Worm (Caenorhabditis elegans) whole organism, L1 larva: ENCODE data around the gene fipr-8.

Experiments used
- C04F5.9 ChIP-seq: sonication (generic microtip); optimal IDR thresholded peaks from 2 replicates; lab custom pipeline; 2016; ENCODE audit warnings: missing genetic modification characterization, missing compliant biosample characterization
- C16A3.4 ChIP-seq: fragments of 150-350 bp; optimal IDR thresholded peaks from 2 replicates; lab custom pipeline; 2014; ENCODE audit warnings: missing biosample characterization, missing genetic modification characterization
- C34B4.2 ChIP-seq: sonication (generic microtip); optimal IDR thresholded peaks from 2 replicates; lab custom pipeline; 2017; ENCODE audit warnings: mild to moderate bottlenecking, missing genetic modification characterization, missing compliant biosample characterization
- alr-1 ChIP-seq: fragments of 200-800 bp; sonication (Bioruptor generic); optimal IDR thresholded peaks from 2 replicates; lab custom pipeline; 2018; ENCODE audit warnings: borderline replicate concordance, mild to moderate bottlenecking, missing genetic modification characterization, missing compliant biosample characterization
- blmp-1 ChIP-seq: fragments of 150-350 bp; optimal IDR thresholded peaks from 2 replicates; lab custom pipeline; 2014; ENCODE audit warnings: missing biosample characterization, missing genetic modification characterization
- ceh-8 ChIP-seq: fragments of 200-800 bp; sonication (Bioruptor generic); optimal IDR thresholded peaks from 2 replicates; lab custom pipeline; 2018; ENCODE audit warnings: mild to moderate bottlenecking, missing genetic modification characterization, moderate library complexity, missing compliant biosample characterization
- ceh-82 ChIP-seq, 3 experiments: fragments of 150-350 bp in 1 of 3; sonication (generic microtip) in 2 of 3; optimal IDR thresholded peaks; 2 replicates each; lab custom pipeline; 2014 to 2017; ENCODE audit warnings: missing biosample characterization in 3 of 3, missing genetic modification characterization in 3 of 3
- ces-1 ChIP-seq: fragments of 150-350 bp; optimal IDR thresholded peaks from 2 replicates; lab custom pipeline; 2014; ENCODE audit warnings: missing biosample characterization, missing genetic modification reagents, missing genetic modification characterization
- dpl-1 ChIP-seq, 3 experiments: fragments of 150-350 bp in 2 of 3; sonication (generic microtip) in 1 of 3; optimal IDR thresholded peaks; 2 replicates each; lab custom pipeline; 2014 to 2017; ENCODE audit warnings: missing biosample characterization in 3 of 3, missing genetic modification characterization in 3 of 3, missing genetic modification reagents in 3 of 3
- efl-1 ChIP-seq, 4 experiments: fragments of 150-350 bp; optimal IDR thresholded peaks in 3 of 4; peaks in 1 of 4; 1 replicate in 1 of 4; 2 replicates in 3 of 4; lab custom pipeline; 2014; ENCODE audit warnings: missing biosample characterization in 2 of 4, missing genetic modification characterization in 2 of 4, missing genetic modification reagents in 2 of 4
- efl-3 ChIP-seq: fragments of 200-800 bp; sonication (Bioruptor generic); optimal IDR thresholded peaks from 2 replicates; lab custom pipeline; 2018; ENCODE audit warnings: mild to moderate bottlenecking, missing genetic modification characterization, missing compliant biosample characterization
- egl-13 ChIP-seq: sonication (generic microtip); optimal IDR thresholded peaks from 2 replicates; lab custom pipeline; 2016; ENCODE audit warnings: missing genotype, missing genetic modification reagents, missing genetic modification characterization, missing compliant biosample characterization
- egl-27 ChIP-seq, 2 experiments: fragments of 150-350 bp in 1 of 2; sonication (generic microtip); optimal IDR thresholded peaks; 3 replicates each; lab custom pipeline; 2017 to 2018; ENCODE audit warnings: missing biosample characterization in 2 of 2, missing genetic modification characterization in 2 of 2, missing genetic modification reagents in 2 of 2
- ets-5 ChIP-seq: fragments of 200-800 bp; sonication (Bioruptor generic); IDR thresholded peaks from 2 replicates; pipeline ENCODE4 v1.3.6; 2022; ENCODE audit warnings: missing genetic modification characterization, missing compliant biosample characterization
- fkh-10 ChIP-seq: sonication (generic microtip); optimal IDR thresholded peaks from 2 replicates; lab custom pipeline; 2017; ENCODE audit warnings: missing biosample characterization, missing genetic modification reagents, missing genetic modification characterization
- fkh-4 ChIP-seq: sonication (generic microtip); optimal IDR thresholded peaks from 2 replicates; lab custom pipeline; 2016; ENCODE audit warnings: missing compliant biosample characterization, missing genetic modification characterization, borderline replicate concordance
- fkh-8 ChIP-seq: sonication (generic microtip); optimal IDR thresholded peaks from 2 replicates; lab custom pipeline; 2016; ENCODE audit warnings: mild to moderate bottlenecking, missing genetic modification characterization, missing compliant biosample characterization
- hpl-2 ChIP-seq: fragments of 150-350 bp; optimal IDR thresholded peaks from 2 replicates; lab custom pipeline; 2014; ENCODE audit warnings: missing biosample characterization, missing genetic modification reagents, missing genetic modification characterization
- irx-1 ChIP-seq: sonication (generic microtip); optimal IDR thresholded peaks from 2 replicates; lab custom pipeline; 2016; ENCODE audit warnings: missing genetic modification characterization, missing compliant biosample characterization
- isw-1 ChIP-seq: fragments of 200-800 bp; sonication (Bioruptor generic); IDR thresholded peaks from 2 replicates; pipeline ENCODE4 v1.3.6; 2022; ENCODE audit warnings: missing genetic modification characterization, missing compliant biosample characterization
- jun-1 ChIP-seq: fragments of 150-350 bp; optimal IDR thresholded peaks from 2 replicates; lab custom pipeline; 2014; ENCODE audit warnings: missing biosample characterization, missing genetic modification reagents, missing genetic modification characterization
- lin-14 ChIP-seq: fragments of 200-800 bp; sonication (Bioruptor generic); optimal IDR thresholded peaks from 2 replicates; lab custom pipeline; 2018; ENCODE audit warnings: mild to moderate bottlenecking, missing genetic modification characterization, moderate library complexity, missing compliant biosample characterization
- lin-15B ChIP-seq: fragments of 150-350 bp; sonication (generic microtip); optimal IDR thresholded peaks from 3 replicates; lab custom pipeline; 2014; ENCODE audit warnings: missing biosample characterization, missing genetic modification characterization
- lin-35 ChIP-seq, 2 experiments: fragments of 150-350 bp; optimal IDR thresholded peaks; 2 replicates each; lab custom pipeline; 2014; ENCODE audit warnings: missing biosample characterization in 2 of 2, missing genetic modification characterization in 2 of 2, missing genetic modification reagents in 2 of 2
- mab-9 ChIP-seq: fragments of 200-800 bp; sonication (Bioruptor generic); IDR thresholded peaks from 2 replicates; pipeline ENCODE4 v1.3.6; 2022; ENCODE audit warnings: missing genetic modification reagents, missing genetic modification characterization, missing compliant biosample characterization
- mdl-1 ChIP-seq, 2 experiments: fragments of 150-350 bp; optimal IDR thresholded peaks; 2 replicates each; lab custom pipeline; 2014 to 2017; ENCODE audit warnings: missing biosample characterization in 2 of 2, missing genetic modification characterization in 2 of 2, inconsistent platforms in 1 of 2
- mef-2 ChIP-seq: fragments of 150-350 bp; optimal IDR thresholded peaks from 2 replicates; lab custom pipeline; 2014; ENCODE audit warnings: missing biosample characterization, missing genetic modification characterization
- mep-1 ChIP-seq: fragments of 150-350 bp; optimal IDR thresholded peaks from 2 replicates; lab custom pipeline; 2014; ENCODE audit warnings: missing biosample characterization, missing genetic modification characterization
- nhr-12 ChIP-seq: sonication (generic microtip); optimal IDR thresholded peaks from 2 replicates; lab custom pipeline; 2017; ENCODE audit warnings: missing biosample characterization, missing genetic modification characterization
- nhr-19 ChIP-seq: fragments of 200-800 bp; sonication (Bioruptor generic); conservative IDR thresholded peaks from 2 replicates; pipeline ENCODE4 v1.3.6; 2022; ENCODE audit warnings: missing genetic modification characterization, missing compliant biosample characterization
- nhr-47 ChIP-seq: sonication (generic microtip); optimal IDR thresholded peaks from 2 replicates; lab custom pipeline; 2016; ENCODE audit warnings: mild to moderate bottlenecking, missing genetic modification characterization, moderate library complexity, missing compliant biosample characterization
- nhr-71 ChIP-seq: sonication (generic microtip); optimal IDR thresholded peaks from 2 replicates; lab custom pipeline; 2016; ENCODE audit warnings: mild to moderate bottlenecking, missing genetic modification characterization, moderate library complexity, missing compliant biosample characterization
- nhr-76 ChIP-seq: sonication (generic microtip); optimal IDR thresholded peaks from 2 replicates; lab custom pipeline; 2017; ENCODE audit warnings: missing biosample characterization, missing genetic modification characterization
- nhr-77 ChIP-seq: fragments of 150-350 bp; optimal IDR thresholded peaks from 2 replicates; lab custom pipeline; 2014; ENCODE audit warnings: missing biosample characterization, missing genetic modification characterization
- nhr-84 ChIP-seq: sonication (generic microtip); optimal IDR thresholded peaks from 2 replicates; lab custom pipeline; 2017; ENCODE audit warnings: missing biosample characterization, missing genetic modification characterization
- nhr-85 ChIP-seq: sonication (generic microtip); peaks from one replicate; lab custom pipeline; 2016; ENCODE audit warnings: missing genetic modification characterization, inconsistent platforms, missing compliant biosample characterization
- pag-3 ChIP-seq: sonication (generic microtip); optimal IDR thresholded peaks from 2 replicates; lab custom pipeline; 2017; ENCODE audit warnings: missing genetic modification characterization, mild to moderate bottlenecking, missing compliant biosample characterization, antibody characterized with exemption, borderline replicate concordance; ENCODE audit not compliant: insufficient read depth
- pax-3 ChIP-seq: fragments of 200-800 bp; sonication (Bioruptor generic); optimal IDR thresholded peaks from 2 replicates; lab custom pipeline; 2018; ENCODE audit warnings: mild to moderate bottlenecking, missing genetic modification characterization, moderate library complexity, missing compliant biosample characterization
- rnt-1 ChIP-seq: sonication (generic microtip); optimal IDR thresholded peaks from 2 replicates; lab custom pipeline; 2016; ENCODE audit warnings: mild to moderate bottlenecking, missing genetic modification characterization, moderate library complexity, missing compliant biosample characterization
- skn-1 ChIP-seq: fragments of 150-350 bp; optimal IDR thresholded peaks from 2 replicates; lab custom pipeline; 2014; ENCODE audit warnings: missing biosample characterization, missing genetic modification characterization
- swsn-7 ChIP-seq: sonication (generic microtip); optimal IDR thresholded peaks from 2 replicates; lab custom pipeline; 2016; ENCODE audit warnings: missing genetic modification characterization, missing compliant biosample characterization
- unc-130 ChIP-seq: fragments of 150-350 bp; optimal IDR thresholded peaks from 2 replicates; lab custom pipeline; 2017; ENCODE audit warnings: missing biosample characterization, missing genetic modification characterization, inconsistent platforms
- unc-30 ChIP-seq: sonication (generic microtip); optimal IDR thresholded peaks from 2 replicates; lab custom pipeline; 2017; ENCODE audit warnings: missing biosample characterization, missing genetic modification characterization
- unc-86 ChIP-seq: sonication (generic microtip); optimal IDR thresholded peaks from 2 replicates; lab custom pipeline; 2016; ENCODE audit warnings: missing genetic modification characterization, missing compliant biosample characterization
- vab-15 ChIP-seq: sonication (generic microtip); optimal IDR thresholded peaks from 2 replicates; lab custom pipeline; 2017; ENCODE audit warnings: missing genotype, mild to moderate bottlenecking, missing genetic modification characterization, missing compliant biosample characterization
- zag-1 ChIP-seq: fragments of 150-350 bp; optimal IDR thresholded peaks from 2 replicates; lab custom pipeline; 2014; ENCODE audit warnings: missing biosample characterization, missing genetic modification characterization
- ztf-11 ChIP-seq, 2 experiments: sonication (generic microtip); optimal IDR thresholded peaks; 2 replicates each; lab custom pipeline; 2016 to 2017; ENCODE audit warnings: missing genetic modification characterization in 2 of 2, missing biosample characterization in 1 of 2, missing compliant biosample characterization in 1 of 2
- ztf-4 ChIP-seq: fragments of 150-350 bp; optimal IDR thresholded peaks from 2 replicates; lab custom pipeline; 2014; ENCODE audit warnings: missing biosample characterization, missing genetic modification characterization

Gene fipr-8

DNA sequence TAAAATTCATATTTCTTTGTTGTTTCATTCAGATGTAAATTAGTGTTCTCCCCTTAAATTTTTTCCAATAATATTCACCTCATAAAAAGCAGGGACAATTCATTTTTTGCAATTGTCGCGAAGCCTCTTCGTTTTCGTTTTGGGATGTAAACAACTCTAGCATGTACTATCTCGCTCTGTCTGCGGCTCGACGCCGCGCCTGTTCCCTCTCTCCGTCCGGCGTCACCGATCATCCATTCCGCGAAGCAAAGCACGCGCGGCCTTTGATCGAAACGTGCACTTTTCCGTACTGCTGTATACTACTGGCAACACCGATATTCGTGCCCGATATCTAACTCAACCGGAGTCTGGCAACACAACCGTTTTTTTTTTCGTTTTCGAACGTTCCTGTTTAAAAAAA is 7.2 kb upstream of the fipr-8 start:
- TF ChIP-seq C04F5.9 (tag; lab: Kevin White, UChicago): no peak
- peak; percentile 37 for TF ChIP-seq rnt-1 (tag; lab: Kevin White, UChicago)
- peak in 1 of 2 experiments; percentile 17 for TF ChIP-seq mdl-1 (tag; optimal IDR thresholded peaks at IDR 0.05; lab: Kevin White, UChicago)
- peak; percentile 8 for TF ChIP-seq blmp-1 (tag; lab: Kevin White, UChicago)
- TF ChIP-seq mep-1: no peak
- no peak for TF ChIP-seq unc-30 (tag; lab: Kevin White, UChicago)
- peak; percentile 38 for TF ChIP-seq nhr-19 (GFP tag; lab: Robert Waterston, UW)
- no peak for TF ChIP-seq nhr-84 (tag; lab: Kevin White, UChicago)
- TF ChIP-seq lin-14 (GFP tag; lab: Kevin White, UChicago): peak; percentile 22

DNA sequence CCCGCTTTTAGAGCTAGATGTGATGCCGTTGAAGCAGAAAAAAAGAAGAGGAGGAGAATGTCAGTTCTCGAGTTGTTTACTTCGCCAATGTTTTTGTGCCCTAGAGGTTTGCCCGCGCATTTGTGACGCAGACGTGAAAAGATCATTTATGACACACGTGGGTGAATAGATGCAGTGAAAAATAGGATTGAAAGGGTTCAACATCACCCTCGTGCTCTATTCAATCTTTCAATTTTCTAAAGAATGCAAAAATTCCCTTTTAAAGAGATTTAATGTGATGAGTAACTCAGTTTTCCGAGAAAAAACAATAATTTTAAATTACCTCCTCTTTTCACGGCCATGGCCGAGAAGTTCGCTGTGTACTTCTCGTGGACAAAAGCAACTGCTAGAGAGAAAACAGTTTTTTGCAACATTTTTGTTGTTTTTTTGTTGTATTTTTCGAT is 6.7 kb upstream of the fipr-8 start:
- TF ChIP-seq efl-3 (GFP tag; lab: Kevin White, UChicago) (no peak), fkh-10 (peak; percentile 16), nhr-71 (tag; lab: Kevin White, UChicago) (peak; percentile 84), ztf-11 (tag; optimal IDR thresholded peaks at IDR 0.05; lab: Kevin White, UChicago) (no peak), mab-9 (0 out of 2 replicates have a peak, but pooled peaks have one; percentile 51), rnt-1 (tag; lab: Kevin White, UChicago) (no peak), unc-86 (tag; lab: Kevin White, UChicago) (peak; percentile 69), irx-1 (tag; lab: Kevin White, UChicago) (peak; percentile 20), isw-1 (GFP tag; lab: Robert Waterston, UW) (no peak; the same call in 1 of the 2 replicates), nhr-77 (tag; lab: Kevin White, UChicago) (no peak), jun-1 (tag; lab: Kevin White, UChicago) (no peak), ceh-8 (GFP tag; lab: Kevin White, UChicago) (peak; percentile 28), C04F5.9 (tag; lab: Kevin White, UChicago) (no peak), ets-5 (GFP tag; lab: Robert Waterston, UW) (no peak), nhr-47 (tag; lab: Kevin White, UChicago) (peak; percentile 78), ztf-4 (tag; lab: Kevin White, UChicago) (peak; percentile 41), nhr-19 (GFP tag; lab: Robert Waterston, UW) (peak; percentile 37), hpl-2 (GFP tag; lab: Kevin White, UChicago) (no peak), lin-15B (tag; lab: Kevin White, UChicago) (no peak), vab-15 (tag; lab: Kevin White, UChicago) (no peak), unc-130 (tag; lab: Kevin White, UChicago) (peak; percentile 59), ceh-82 (tag; optimal IDR thresholded peaks at IDR 0.05; lab: Kevin White, UChicago) (peak in 2 of 3 experiments; percentile 20 to 26), blmp-1 (tag; lab: Kevin White, UChicago) (no peak), unc-30 (tag; lab: Kevin White, UChicago) (no peak), pag-3 (tag; lab: Kevin White, UChicago) (no peak), fkh-8 (tag; lab: Kevin White, UChicago) (peak; percentile 89), lin-14 (GFP tag; lab: Kevin White, UChicago) (peak; percentile 94), dpl-1 (GFP tag; optimal IDR thresholded peaks at IDR 0.05; lab: Kevin White, UChicago) (peak; percentile 34 to 65 (median 44)), lin-35 (GFP tag; optimal IDR thresholded peaks at IDR 0.05; lab: Kevin White, UChicago) (peak; percentile 55 to 66), C34B4.2 (tag; lab: Kevin White, UChicago) (no peak), efl-1 (optimal IDR thresholded peaks at IDR 0.05; lab: Kevin White, UChicago) (peak; percentile 35 to 53), efl-1 (GFP tag; optimal IDR thresholded peaks at IDR 0.05 in 1 of 2; lab: Kevin White, UChicago) (peak; percentile 42 to 79), nhr-85 (tag; lab: Kevin White, UChicago) (peak; percentile 67), mef-2 (tag; lab: Kevin White, UChicago) (no peak), zag-1 (tag; lab: Kevin White, UChicago) (no peak), egl-27 (tag; optimal IDR thresholded peaks at IDR 0.05; lab: Kevin White, UChicago) (no peak), skn-1 (tag; lab: Kevin White, UChicago) (no peak), nhr-12 (tag; lab: Kevin White, UChicago) (no peak), nhr-76 (tag; lab: Kevin White, UChicago) (no peak), alr-1 (tag; lab: Kevin White, UChicago) (no peak), ces-1 (GFP tag; lab: Kevin White, UChicago) (no peak), C16A3.4 (peak; percentile 56), mdl-1 (tag; optimal IDR thresholded peaks at IDR 0.05; lab: Kevin White, UChicago) (peak in 1 of 2 experiments; percentile 89), swsn-7 (tag; lab: Kevin White, UChicago) (peak; percentile 42), pax-3 (tag; lab: Kevin White, UChicago) (peak; percentile 75), egl-13 (tag; lab: Kevin White, UChicago) (no peak), fkh-4 (tag; lab: Kevin White, UChicago) (peak; percentile 55)
